Fruit fly (Drosophila melanogaster) whole organism, embryonic: ENCODE measurements around the gene Papss.

ENCODE experiments used
- Adf1 ChIP-seq: fragments of 200-800 bp; sonication (Bioruptor generic); IDR thresholded peaks from 2 replicates; pipeline ENCODE4 v1.3.6; 2022; ENCODE audit warnings: missing biosample characterization, missing genetic modification characterization
- CG10321 ChIP-seq: fragments of 200-800 bp; sonication (Bioruptor generic); IDR thresholded peaks from 2 replicates; pipeline ENCODE4 v1.3.6; 2022; ENCODE audit warnings: missing biosample characterization, missing genetic modification characterization
- CG10431 ChIP-seq: fragments of 200-800 bp; sonication (Bioruptor generic); optimal IDR thresholded peaks from 3 replicates; lab custom pipeline; 2018; ENCODE audit warnings: missing biosample characterization, mild to moderate bottlenecking, missing genetic modification characterization
- CG10979 ChIP-seq: fragments of 200-800 bp; sonication (Bioruptor generic); optimal IDR thresholded peaks from 2 replicates; lab custom pipeline; 2018; ENCODE audit warnings: missing biosample characterization, mild to moderate bottlenecking, missing genetic modification characterization, moderate library complexity
- CG12219 ChIP-seq: fragments of 200-800 bp; sonication (Bioruptor generic); optimal IDR thresholded peaks from 3 replicates; lab custom pipeline; 2018; ENCODE audit warnings: missing biosample characterization, mild to moderate bottlenecking, missing genetic modification characterization
- CG12659 ChIP-seq: fragments of 200-800 bp; sonication (Bioruptor generic); optimal IDR thresholded peaks from 3 replicates; lab custom pipeline; 2017; ENCODE audit warnings: mild to moderate bottlenecking, missing biosample characterization, missing genetic modification reagents, missing genetic modification characterization
- CG13424 ChIP-seq: fragments of 200-800 bp; sonication (Bioruptor generic); optimal IDR thresholded peaks from 2 replicates; lab custom pipeline; 2019; ENCODE audit warnings: missing biosample characterization, mild to moderate bottlenecking, missing genetic modification characterization, moderate library complexity
- CG15073 ChIP-seq: fragments of 200-800 bp; sonication (Bioruptor generic); optimal IDR thresholded peaks from 2 replicates; lab custom pipeline; 2016; ENCODE audit warnings: missing biosample characterization, missing genetic modification characterization
- CG16813 ChIP-seq: fragments of 200-800 bp; sonication (Bioruptor generic); IDR thresholded peaks from 3 replicates; pipeline ENCODE4 v1.3.6; 2022; ENCODE audit warnings: missing biosample characterization, missing genetic modification characterization; ENCODE audit not compliant: partially characterized antibody
- CG17359 ChIP-seq: fragments of 200-800 bp; sonication (Bioruptor generic); optimal IDR thresholded peaks from 3 replicates; lab custom pipeline; 2018; ENCODE audit warnings: missing biosample characterization, mild to moderate bottlenecking, missing genetic modification characterization, moderate library complexity
- CG18599 ChIP-seq: fragments of 200-800 bp; sonication (Bioruptor generic); optimal IDR thresholded peaks from 3 replicates; lab custom pipeline; 2017; ENCODE audit warnings: missing biosample characterization, missing genetic modification characterization, mild to moderate bottlenecking, moderate library complexity, missing genetic modification reagents
- CG2129 ChIP-seq: fragments of 200-800 bp; sonication (Bioruptor generic); IDR thresholded peaks from 2 replicates; pipeline ENCODE4 v1.3.6; 2022; ENCODE audit warnings: missing biosample characterization, missing genetic modification characterization; ENCODE audit not compliant: partially characterized antibody
- CG2712 ChIP-seq: fragments of 200-800 bp; optimal IDR thresholded peaks from 3 replicates; lab custom pipeline; 2019; ENCODE audit warnings: missing biosample characterization, mild to moderate bottlenecking, missing genetic modification characterization, moderate library complexity
- CG31388 ChIP-seq: fragments of 200-800 bp; sonication (Bioruptor generic); optimal IDR thresholded peaks from 2 replicates; lab custom pipeline; 2016; ENCODE audit warnings: missing biosample characterization, missing genetic modification characterization
- CG3163 ChIP-seq: fragments of 200-800 bp; sonication (Bioruptor generic); optimal IDR thresholded peaks from 3 replicates; lab custom pipeline; 2016; ENCODE audit warnings: missing biosample characterization, missing genetic modification characterization
- CG3847 ChIP-seq: fragments of 200-800 bp; sonication (Bioruptor generic); IDR thresholded peaks from 2 replicates; pipeline ENCODE4 v1.3.6; 2022; ENCODE audit warnings: missing biosample characterization, missing genetic modification characterization
- CG42726 ChIP-seq: fragments of 200-800 bp; sonication (Bioruptor generic); IDR thresholded peaks from 2 replicates; pipeline ENCODE4 v1.3.6; 2022; ENCODE audit warnings: missing biosample characterization, missing genetic modification characterization; ENCODE audit not compliant: partially characterized antibody
- CG4854 ChIP-seq: fragments of 200-800 bp; sonication (Bioruptor generic); optimal IDR thresholded peaks from 2 replicates; lab custom pipeline; 2016; ENCODE audit warnings: missing biosample characterization, missing genetic modification characterization, inconsistent platforms
- CG6654 ChIP-seq: fragments of 200-800 bp; sonication (Bioruptor generic); optimal IDR thresholded peaks from 2 replicates; lab custom pipeline; 2017; ENCODE audit warnings: missing biosample characterization, mild to moderate bottlenecking, missing genetic modification characterization
- CG6765 ChIP-seq: fragments of 200-800 bp; sonication (Bioruptor generic); optimal IDR thresholded peaks from 3 replicates; lab custom pipeline; 2017; ENCODE audit warnings: missing biosample characterization, mild to moderate bottlenecking, missing genetic modification characterization
- CG6813 ChIP-seq: fragments of 200-800 bp; sonication (Bioruptor generic); optimal IDR thresholded peaks from 2 replicates; lab custom pipeline; 2017; ENCODE audit warnings: missing biosample characterization, missing genetic modification characterization, mild to moderate bottlenecking, moderate library complexity, missing genetic modification reagents
- CG7372 ChIP-seq: fragments of 200-800 bp; sonication (Bioruptor generic); IDR thresholded peaks from 2 replicates; pipeline ENCODE4 v1.3.6; 2022; ENCODE audit warnings: missing biosample characterization, missing genetic modification characterization
- CG7786 ChIP-seq: fragments of 200-800 bp; sonication (Bioruptor generic); optimal IDR thresholded peaks from 2 replicates; lab custom pipeline; 2016; ENCODE audit warnings: missing biosample characterization, missing genetic modification characterization
- CG7928 ChIP-seq: fragments of 200-800 bp; sonication (Bioruptor generic); optimal IDR thresholded peaks from 2 replicates; lab custom pipeline; 2017; ENCODE audit warnings: missing biosample characterization, mild to moderate bottlenecking, missing genetic modification characterization
- CG9437 ChIP-seq: fragments of 200-800 bp; sonication (Bioruptor generic); optimal IDR thresholded peaks from 2 replicates; lab custom pipeline; 2018; ENCODE audit warnings: missing biosample characterization, mild to moderate bottlenecking, missing genetic modification characterization
- CHES-1-like ChIP-seq: fragments of 200-800 bp; sonication (Bioruptor generic); optimal IDR thresholded peaks from 2 replicates; lab custom pipeline; 2016; ENCODE audit warnings: missing biosample characterization, missing genetic modification characterization
- Dbx ChIP-seq: fragments of 200-800 bp; sonication (Bioruptor generic); IDR thresholded peaks from 3 replicates; pipeline ENCODE4 v1.3.6; 2022; ENCODE audit warnings: missing biosample characterization, missing genetic modification characterization
- Dip3 ChIP-seq: fragments of 200-800 bp; sonication (Bioruptor generic); optimal IDR thresholded peaks from 3 replicates; lab custom pipeline; 2016; ENCODE audit warnings: missing biosample characterization, missing genetic modification characterization
- Hand ChIP-seq: fragments of 200-800 bp; sonication (Bioruptor generic); optimal IDR thresholded peaks from 2 replicates; lab custom pipeline; 2017; ENCODE audit warnings: mild to moderate bottlenecking, missing biosample characterization, missing genetic modification reagents, missing genetic modification characterization
- Hsf ChIP-seq: fragments of 200-800 bp; sonication (Bioruptor generic); optimal IDR thresholded peaks from 3 replicates; lab custom pipeline; 2016; ENCODE audit warnings: missing biosample characterization, missing genetic modification characterization
- NC2β ChIP-seq: fragments of 200-800 bp; sonication (Bioruptor generic); optimal IDR thresholded peaks from 2 replicates; lab custom pipeline; 2016; ENCODE audit warnings: missing biosample characterization, missing genetic modification characterization
- NFAT ChIP-seq: fragments of 200-800 bp; sonication (Bioruptor generic); IDR thresholded peaks from 2 replicates; pipeline ENCODE4 v1.3.6; 2022; ENCODE audit warnings: missing biosample characterization, missing genetic modification characterization
- Opbp ChIP-seq: fragments of 200-800 bp; sonication (Bioruptor generic); IDR thresholded peaks from 3 replicates; pipeline ENCODE4 v1.3.6; 2022; ENCODE audit warnings: missing biosample characterization, missing genetic modification characterization; ENCODE audit not compliant: partially characterized antibody
- YL-1 ChIP-seq: fragments of 200-800 bp; sonication (Bioruptor generic); optimal IDR thresholded peaks from 3 replicates; lab custom pipeline; 2017; ENCODE audit warnings: missing biosample characterization, mild to moderate bottlenecking, missing genetic modification characterization
- al ChIP-seq: fragments of 200-800 bp; sonication (Bioruptor generic); IDR thresholded peaks from 2 replicates; pipeline ENCODE4 v1.3.6; 2022; ENCODE audit warnings: missing biosample characterization, missing genetic modification characterization
- dimm ChIP-seq: fragments of 200-800 bp; sonication (Bioruptor generic); IDR thresholded peaks from 2 replicates; pipeline ENCODE4 v1.3.6; 2022; ENCODE audit warnings: missing biosample characterization, missing genetic modification characterization
- dpn ChIP-seq, 2 experiments: fragments of 200-800 bp; sonication (Bioruptor generic); optimal IDR thresholded peaks; 3 replicates each; lab custom pipeline; 2016; ENCODE audit warnings: missing biosample characterization in 2 of 2, missing genetic modification characterization in 2 of 2
- gcm2 ChIP-seq: fragments of 200-800 bp; sonication (Bioruptor generic); optimal IDR thresholded peaks from 2 replicates; lab custom pipeline; 2016; ENCODE audit warnings: missing biosample characterization, missing genetic modification characterization
- gsb-n ChIP-seq: fragments of 200-800 bp; sonication (Bioruptor generic); optimal IDR thresholded peaks from 3 replicates; lab custom pipeline; 2018; ENCODE audit warnings: missing biosample characterization, mild to moderate bottlenecking, missing genetic modification characterization
- klu ChIP-seq: fragments of 200-800 bp; sonication (Bioruptor generic); IDR thresholded peaks from 2 replicates; pipeline ENCODE4 v1.3.6; 2022; ENCODE audit warnings: missing biosample characterization, missing genetic modification characterization
- pho ChIP-seq: fragments of 200-800 bp; sonication (Bioruptor generic); optimal IDR thresholded peaks from 2 replicates; lab custom pipeline; 2016; ENCODE audit warnings: missing biosample characterization, missing genetic modification characterization
- ranshi ChIP-seq: fragments of 200-800 bp; sonication (Bioruptor generic); IDR thresholded peaks from 2 replicates; pipeline ENCODE4 v1.3.6; 2022; ENCODE audit warnings: missing biosample characterization, missing genetic modification characterization
- salm ChIP-seq: fragments of 200-800 bp; sonication (Bioruptor generic); optimal IDR thresholded peaks from 2 replicates; lab custom pipeline; 2018; ENCODE audit warnings: missing biosample characterization, mild to moderate bottlenecking, missing genetic modification characterization
- sd ChIP-seq: fragments of 200-800 bp; sonication (Bioruptor generic); optimal IDR thresholded peaks from 3 replicates; lab custom pipeline; 2018; ENCODE audit warnings: missing biosample characterization, mild to moderate bottlenecking, missing genetic modification characterization, moderate library complexity
- ssp ChIP-seq: fragments of 200-800 bp; sonication (Bioruptor generic); IDR thresholded peaks from 2 replicates; pipeline ENCODE4 v1.3.6; 2022; ENCODE audit warnings: missing biosample characterization, missing genetic modification characterization
- sug ChIP-seq: fragments of 200-800 bp; optimal IDR thresholded peaks from 2 replicates; lab custom pipeline; 2019; ENCODE audit warnings: missing biosample characterization, mild to moderate bottlenecking, missing genetic modification characterization, moderate library complexity
- unpg ChIP-seq: fragments of 200-800 bp; sonication (Bioruptor generic); optimal IDR thresholded peaks from 3 replicates; lab custom pipeline; 2018; ENCODE audit warnings: missing biosample characterization, mild to moderate bottlenecking, missing genetic modification characterization, moderate library complexity
- zen2 ChIP-seq: fragments of 200-800 bp; sonication (Bioruptor generic); IDR thresholded peaks from 3 replicates; pipeline ENCODE4 v1.3.6; 2022; ENCODE audit warnings: missing biosample characterization, missing genetic modification characterization; ENCODE audit not compliant: partially characterized antibody

Papss gene

dm6 chr3L:19902560-19903399 is 57.7 kb downstream of the Papss start (continued):
- TF ChIP-seq CG9437 (GFP tag; lab: Kevin White, UChicago) (peak; percentile 88), ranshi (GFP tag; lab: Robert Waterston, UW) (peak; percentile 86; the same call in 1 of the 2 replicates), sd (tag; lab: Kevin White, UChicago) (peak; percentile 79), CG12219 (GFP tag; lab: Kevin White, UChicago) (peak; percentile 96), YL-1 (GFP tag; lab: Kevin White, UChicago) (peak; percentile 55), CG12659 (GFP tag; lab: Kevin White, UChicago) (peak; percentile 97), CG7372 (peak; percentile 77), Hsf (GFP tag; lab: Kevin White, UChicago) (peak; percentile 96), gcm2 (GFP tag; lab: Kevin White, UChicago) (peak; percentile 87), CG10431 (peak; percentile 70), CHES-1-like (GFP tag; lab: Kevin White, UChicago) (peak; percentile 97), CG42726 (GFP tag; lab: Robert Waterston, UW) (no peak), Dbx (GFP tag; lab: Robert Waterston, UW) (peak; percentile 91), CG6813 (GFP tag; lab: Kevin White, UChicago) (peak; percentile 90), CG3847 (peak; percentile 95), CG13424 (peak; percentile 95), Hand (GFP tag; lab: Kevin White, UChicago) (peak; percentile 79), zen2 (no peak), CG16813 (GFP tag; lab: Robert Waterston, UW) (no peak), CG18599 (GFP tag; lab: Kevin White, UChicago) (peak; percentile 78), dpn (GFP tag; optimal IDR thresholded peaks at IDR 0.05; lab: Kevin White, UChicago) (peak; percentile 90 to 97), Dip3 (peak; percentile 96), gsb-n (peak; percentile 84), klu (GFP tag; lab: Robert Waterston, UW) (peak; percentile 83; the same call in 1 of the 2 replicates), CG31388 (peak; percentile 60), CG7928 (GFP tag; lab: Kevin White, UChicago) (peak; percentile 77), CG17359 (tag; lab: Kevin White, UChicago) (peak; percentile 96), salm (peak; percentile 90), Adf1 (GFP tag; lab: Robert Waterston, UW) (peak; percentile 78), CG4854 (peak; percentile 79), al (peak; percentile 87), CG6654 (GFP tag; lab: Kevin White, UChicago) (peak; percentile 82), CG2712 (tag; lab: Kevin White, UChicago) (peak; percentile 90), dimm (GFP tag; lab: Robert Waterston, UW) (no peak; the same call in 1 of the 2 replicates), Opbp (GFP tag; lab: Robert Waterston, UW) (no peak), unpg (GFP tag; lab: Kevin White, UChicago) (peak; percentile 96), CG3163 (GFP tag; lab: Kevin White, UChicago) (peak; percentile 84), sug (peak; percentile 75), CG7786 (GFP tag; lab: Kevin White, UChicago) (peak; percentile 97), CG10321 (GFP tag; lab: Robert Waterston, UW) (peak; percentile 76), CG6765 (peak; percentile 90), CG2129 (no peak), NC2β (peak; percentile 49), pho (peak; percentile 96), NFAT (GFP tag; lab: Robert Waterston, UW) (peak; percentile 92), ssp (GFP tag; lab: Robert Waterston, UW) (peak; percentile 76), CG15073 (GFP tag; lab: Kevin White, UChicago) (peak; percentile 70), CG10979 (peak; percentile 85)
